Fruit fly (Drosophila melanogaster): ENCODE data around the gene Antp.

dm6 chr3R:6956749-6957148 is 42.3 kb downstream of the Antp start:
- TF ChIP-seq CTCF (optimal IDR thresholded peaks at IDR 0.05) (no peak), CG8478 (optimal IDR thresholded peaks at IDR 0.05) (no peak)

Measured in S2 (cell line).